Fruit fly (Drosophila melanogaster) whole organism, wandering third instar larva: ENCODE measurements around the gene TTLL4A.

ENCODE experiments used
- Abd-B ChIP-seq: fragments of >200 bp; optimal IDR thresholded peaks from 2 replicates; lab custom pipeline; 2017; ENCODE audit warnings: missing biosample characterization, missing genetic modification characterization
- CG32264 ChIP-seq: fragments of 200-800 bp; sonication (Bioruptor generic); optimal IDR thresholded peaks from 2 replicates; lab custom pipeline; 2016; ENCODE audit warnings: missing biosample characterization, missing genetic modification characterization
- CG9705 ChIP-seq: fragments of 200-800 bp; sonication (Bioruptor generic); optimal IDR thresholded peaks from 2 replicates; lab custom pipeline; 2018; ENCODE audit warnings: missing biosample characterization, mild to moderate bottlenecking, missing genetic modification characterization
- CrebA ChIP-seq: fragments of 200-800 bp; sonication (Bioruptor generic); optimal IDR thresholded peaks from 2 replicates; lab custom pipeline; 2016; ENCODE audit warnings: missing biosample characterization, mild to moderate bottlenecking, missing genetic modification characterization, borderline replicate concordance
- Dfd ChIP-seq: fragments of >200 bp; optimal IDR thresholded peaks from 2 replicates; lab custom pipeline; 2017; ENCODE audit warnings: missing biosample characterization, missing genetic modification characterization
- Dif ChIP-seq: fragments of 200-275, 200-300 bp; sonication (Bioruptor generic); optimal IDR thresholded peaks from 2 replicates; lab custom pipeline; 2018; ENCODE audit warnings: missing biosample characterization, missing genetic modification characterization; ENCODE audit not compliant: partially characterized antibody
- GATAd ChIP-seq: sonication (Bioruptor generic); optimal IDR thresholded peaks from 2 replicates; lab custom pipeline; 2016; ENCODE audit warnings: missing biosample characterization, missing genetic modification characterization
- HLH106 ChIP-seq: fragments of 200-800 bp; optimal IDR thresholded peaks from 3 replicates; lab custom pipeline; 2019; ENCODE audit warnings: missing biosample characterization, mild to moderate bottlenecking, missing genetic modification characterization, moderate library complexity
- Hnf4 ChIP-seq: fragments of 200-800 bp; sonication (Bioruptor generic); optimal IDR thresholded peaks from 2 replicates; lab custom pipeline; 2016; ENCODE audit warnings: missing biosample characterization, mild to moderate bottlenecking, missing genetic modification characterization
- Hr78 ChIP-seq: fragments of >200 bp; optimal IDR thresholded peaks from 2 replicates; lab custom pipeline; 2017; ENCODE audit warnings: missing biosample characterization, missing genetic modification characterization
- Hr83 ChIP-seq: fragments of 200-300 bp; sonication (Bioruptor generic); optimal IDR thresholded peaks from 2 replicates; lab custom pipeline; 2016; ENCODE audit warnings: missing biosample characterization, mild to moderate bottlenecking, missing genetic modification characterization, moderate library complexity; ENCODE audit not compliant: poor library complexity, severe bottlenecking
- Jra ChIP-seq: sonication (Bioruptor generic); optimal IDR thresholded peaks from 2 replicates; lab custom pipeline; 2016; ENCODE audit warnings: missing biosample characterization, missing genetic modification characterization
- Mio ChIP-seq: sonication (Bioruptor generic); optimal IDR thresholded peaks from 2 replicates; lab custom pipeline; 2016; ENCODE audit warnings: missing biosample characterization, missing genetic modification characterization
- Myc ChIP-seq: fragments of >200 bp; optimal IDR thresholded peaks from 2 replicates; lab custom pipeline; 2017
- N ChIP-seq: fragments of >200 bp; optimal IDR thresholded peaks from 2 replicates; lab custom pipeline; 2018; ENCODE audit warnings: missing biosample characterization, missing external identifiers, missing genetic modification characterization
- OdsH ChIP-seq: fragments of 200-800 bp; sonication (Bioruptor generic); optimal IDR thresholded peaks from 2 replicates; lab custom pipeline; 2016; ENCODE audit warnings: missing biosample characterization, mild to moderate bottlenecking, missing genetic modification characterization
- Rel ChIP-seq, 2 experiments: fragments of 200-800 bp; sonication (Bioruptor generic) in 1 of 2; optimal IDR thresholded peaks; 2 replicates in 1 of 2; 3 replicates in 1 of 2; lab custom pipeline; 2016 to 2019; ENCODE audit warnings: mild to moderate bottlenecking in 2 of 2, missing biosample characterization in 2 of 2, missing genetic modification characterization in 2 of 2, moderate library complexity in 1 of 2
- Sp1 ChIP-seq: fragments of 200-800 bp; sonication (Bioruptor generic); optimal IDR thresholded peaks from 3 replicates; lab custom pipeline; 2019; ENCODE audit warnings: missing biosample characterization, mild to moderate bottlenecking, missing genetic modification characterization, moderate library complexity
- Vsx2 ChIP-seq: fragments of 200-300, 225-300 bp; sonication (Bioruptor generic); optimal IDR thresholded peaks from 2 replicates; lab custom pipeline; 2018; ENCODE audit warnings: missing biosample characterization, missing genetic modification characterization; ENCODE audit not compliant: partially characterized antibody
- br ChIP-seq: fragments of 200-800 bp; sonication (Bioruptor generic); optimal IDR thresholded peaks from 2 replicates; lab custom pipeline; 2016; ENCODE audit warnings: missing biosample characterization, missing genetic modification characterization
- brk ChIP-seq: fragments of 200-800 bp; sonication (Bioruptor generic); optimal IDR thresholded peaks from 2 replicates; lab custom pipeline; 2016; ENCODE audit warnings: missing biosample characterization, mild to moderate bottlenecking, missing genetic modification characterization
- dl ChIP-seq, 2 experiments: fragments of 175-275, 200-275 bp in 1 of 2; fragments of 200-275 bp in 1 of 2; sonication (Bioruptor generic); optimal IDR thresholded peaks; lab custom pipeline; 2018; ENCODE audit warnings: mild to moderate bottlenecking in 2 of 2, missing biosample characterization in 2 of 2, missing genetic modification characterization in 2 of 2, moderate library complexity in 2 of 2; ENCODE audit not compliant: partially characterized antibody in 2 of 2, insufficient read depth in 1 of 2
- dmrt93B ChIP-seq: fragments of 200-800 bp; sonication (Bioruptor generic); optimal IDR thresholded peaks from 2 replicates; lab custom pipeline; 2018; ENCODE audit warnings: missing biosample characterization, mild to moderate bottlenecking, missing genetic modification characterization
- dsf ChIP-seq: sonication (Bioruptor generic); optimal IDR thresholded peaks from 2 replicates; lab custom pipeline; 2016; ENCODE audit warnings: missing biosample characterization, missing genetic modification characterization, borderline replicate concordance
- ey ChIP-seq: fragments of 200-800 bp; sonication (Bioruptor generic); optimal IDR thresholded peaks from 2 replicates; lab custom pipeline; 2016; ENCODE audit warnings: missing biosample characterization, missing genetic modification characterization
- foxo ChIP-seq, 2 experiments: fragments of 200-800 bp; sonication (Bioruptor generic); optimal IDR thresholded peaks; 2 replicates in 1 of 2; 3 replicates in 1 of 2; lab custom pipeline; 2016 to 2017; ENCODE audit warnings: missing biosample characterization in 2 of 2, missing genetic modification characterization in 2 of 2
- fru ChIP-seq: fragments of 200-800 bp; sonication (Bioruptor generic); optimal IDR thresholded peaks from 3 replicates; lab custom pipeline; 2016; ENCODE audit warnings: missing biosample characterization, mild to moderate bottlenecking, missing genetic modification characterization
- h ChIP-seq: fragments of 200-800 bp; sonication (Bioruptor generic); optimal IDR thresholded peaks from 3 replicates; lab custom pipeline; 2016; ENCODE audit warnings: missing biosample characterization, mild to moderate bottlenecking, missing genetic modification characterization
- jim ChIP-seq: fragments of 175-275, 200-325 bp; sonication (Bioruptor generic); optimal IDR thresholded peaks from 2 replicates; lab custom pipeline; 2016; ENCODE audit warnings: missing biosample characterization, mild to moderate bottlenecking, missing genetic modification characterization
- lola ChIP-seq: fragments of >200 bp; optimal IDR thresholded peaks from 2 replicates; lab custom pipeline; 2017; ENCODE audit warnings: missing biosample characterization, missing genetic modification characterization
- pan ChIP-seq: fragments of >200 bp; optimal IDR thresholded peaks from 2 replicates; lab custom pipeline; 2017
- psq ChIP-seq: fragments of 200-800 bp; sonication (Bioruptor generic); optimal IDR thresholded peaks from 3 replicates; lab custom pipeline; 2017; ENCODE audit warnings: missing biosample characterization, mild to moderate bottlenecking, missing genetic modification characterization, moderate library complexity
- rgr ChIP-seq: fragments of 200-800 bp; sonication (Bioruptor generic); optimal IDR thresholded peaks from 3 replicates; lab custom pipeline; 2016; ENCODE audit warnings: missing biosample characterization, mild to moderate bottlenecking, missing genetic modification characterization
- sage ChIP-seq: fragments of 200-800 bp; sonication (Bioruptor generic); optimal IDR thresholded peaks from 2 replicates; lab custom pipeline; 2016; ENCODE audit warnings: missing biosample characterization, mild to moderate bottlenecking, missing genetic modification characterization
- sv ChIP-seq: fragments of 200-800 bp; sonication (Bioruptor generic); optimal IDR thresholded peaks from 3 replicates; lab custom pipeline; 2016; ENCODE audit warnings: missing biosample characterization, missing genetic modification characterization
- tai ChIP-seq: sonication (Bioruptor generic); optimal IDR thresholded peaks from 2 replicates; lab custom pipeline; 2016; ENCODE audit warnings: missing biosample characterization, missing genetic modification characterization
- usp ChIP-seq: fragments of >200 bp; optimal IDR thresholded peaks from 2 replicates; lab custom pipeline; 2017; ENCODE audit warnings: missing biosample characterization, missing genetic modification characterization
- woc ChIP-seq: sonication (Bioruptor generic); optimal IDR thresholded peaks from 2 replicates; lab custom pipeline; 2016; ENCODE audit warnings: missing biosample characterization, mild to moderate bottlenecking, missing genetic modification characterization

Gene TTLL4A

DNA sequence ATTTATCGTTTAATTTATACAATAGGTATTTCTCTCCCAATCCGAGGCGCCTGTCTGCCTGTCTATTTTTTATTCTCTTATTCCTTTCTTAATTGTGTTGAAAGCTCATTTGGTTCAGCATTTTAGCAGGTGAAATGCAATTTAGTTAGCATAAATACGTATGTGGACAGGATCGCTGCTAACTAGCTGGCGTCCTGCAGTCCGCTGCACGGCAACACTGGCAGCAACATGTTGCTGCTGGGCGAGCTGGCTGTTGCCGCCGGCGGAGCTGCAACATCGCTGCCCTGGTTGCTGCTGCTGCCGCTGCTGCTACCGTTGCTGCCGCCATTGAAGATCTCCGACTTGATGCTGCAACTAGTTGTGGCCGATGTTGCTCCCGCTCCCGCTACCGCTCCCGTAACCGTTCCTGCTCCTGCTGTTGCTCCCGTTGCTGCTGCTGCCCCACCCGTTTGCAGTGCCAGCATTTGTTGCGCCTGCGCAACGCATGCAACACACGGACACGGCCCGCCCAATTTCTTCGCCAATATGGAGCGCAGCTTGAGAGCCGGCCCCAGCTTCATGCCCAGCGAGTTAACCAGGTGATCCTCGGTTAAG is 24.9 kb downstream of the TTLL4A start:
- TF ChIP-seq GATAd (no peak), usp (GFP tag; lab: Kevin White, UChicago) (no peak), sage (GFP tag; lab: Kevin White, UChicago) (no peak), psq (GFP tag; lab: Kevin White, UChicago) (no peak), Jra (no peak), Abd-B (no peak), foxo (GFP tag; optimal IDR thresholded peaks at IDR 0.05; lab: Kevin White, UChicago) (no peak), Myc (no peak), woc (GFP tag; lab: Kevin White, UChicago) (no peak)

DNA sequence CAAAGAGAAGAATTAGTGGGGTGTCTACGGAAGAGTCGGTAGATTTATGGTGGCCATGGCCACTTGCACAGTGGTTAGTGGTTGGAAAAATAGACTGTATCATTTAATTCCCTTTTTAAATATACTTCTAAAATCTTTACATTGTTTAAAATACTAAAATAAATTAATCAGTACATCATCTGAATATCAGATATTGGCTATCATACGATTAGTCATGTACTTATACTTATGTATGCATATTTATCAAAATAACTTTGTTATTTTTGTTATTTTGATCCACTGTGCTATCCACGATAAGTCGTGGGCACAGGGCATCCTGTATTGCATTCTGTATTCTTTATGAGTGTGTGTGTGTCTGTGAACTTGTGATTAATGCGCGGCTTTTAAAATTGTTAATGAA is 25.5 kb downstream of the TTLL4A start:
- TF ChIP-seq fru (GFP tag; lab: Kevin White, UChicago) = peak; percentile 23
- no peak for TF ChIP-seq jim (GFP tag; lab: Kevin White, UChicago)
- no peak for TF ChIP-seq Hr78 (GFP tag; lab: Kevin White, UChicago)
- no peak for TF ChIP-seq N (GFP tag; lab: Kevin White, UChicago)
- TF ChIP-seq sage (GFP tag; lab: Kevin White, UChicago) = no peak
- no peak for TF ChIP-seq br (GFP tag; lab: Kevin White, UChicago)
- TF ChIP-seq pan (lab: Kevin White, UChicago) = no peak
- no peak for TF ChIP-seq GATAd
- peak; percentile 7 for TF ChIP-seq ey (GFP tag; lab: Kevin White, UChicago)
- no peak for TF ChIP-seq Jra
- peak; percentile 49 for TF ChIP-seq OdsH
- TF ChIP-seq psq (GFP tag; lab: Kevin White, UChicago) = no peak
- no peak for TF ChIP-seq lola (GFP tag; lab: Kevin White, UChicago)
- no peak for TF ChIP-seq Mio (GFP tag; lab: Kevin White, UChicago)
- no peak for TF ChIP-seq Vsx2 (GFP tag; lab: Kevin White, UChicago)
- no peak for TF ChIP-seq CG9705 (GFP tag; lab: Kevin White, UChicago)
- TF ChIP-seq Hr83 (GFP tag; lab: Kevin White, UChicago) = no peak
- no peak for TF ChIP-seq dl (GFP tag; optimal IDR thresholded peaks at IDR 0.05; lab: Kevin White, UChicago; ENCODE audit: insufficient read depth in 1 of 2, partially characterized antibody in 2 of 2)
- TF ChIP-seq Sp1 (GFP tag; lab: Kevin White, UChicago) = peak; percentile 16
- no peak for TF ChIP-seq dmrt93B
- TF ChIP-seq CrebA (GFP tag; lab: Kevin White, UChicago) = no peak
- no peak for TF ChIP-seq sv (GFP tag; lab: Kevin White, UChicago)
- no peak for TF ChIP-seq Rel (GFP tag; optimal IDR thresholded peaks at IDR 0.05; lab: Kevin White, UChicago)
- no peak for TF ChIP-seq Rel (tag; optimal IDR thresholded peaks at IDR 0.05; lab: Kevin White, UChicago)
- no peak for TF ChIP-seq CG32264
- no peak for TF ChIP-seq Dif (GFP tag; lab: Kevin White, UChicago)
- no peak for TF ChIP-seq dsf
- TF ChIP-seq HLH106 = peak; percentile 39
- TF ChIP-seq brk (GFP tag; lab: Kevin White, UChicago) = no peak
- no peak for TF ChIP-seq woc (GFP tag; lab: Kevin White, UChicago)
- TF ChIP-seq tai (GFP tag; lab: Kevin White, UChicago) = no peak
- no peak for TF ChIP-seq Abd-B
- TF ChIP-seq usp (GFP tag; lab: Kevin White, UChicago) = no peak
- TF ChIP-seq Hnf4 (GFP tag; lab: Kevin White, UChicago) = no peak
- TF ChIP-seq h (GFP tag; lab: Kevin White, UChicago) = peak; percentile 1
- TF ChIP-seq foxo (GFP tag; optimal IDR thresholded peaks at IDR 0.05; lab: Kevin White, UChicago) = peak in 1 of 2 experiments; percentile 14
- no peak for TF ChIP-seq Dfd (GFP tag; lab: Kevin White, UChicago)
- TF ChIP-seq Myc = no peak
- TF ChIP-seq rgr (GFP tag; lab: Kevin White, UChicago) = peak; percentile 1
